Fruit fly (Drosophila melanogaster) whole organism, embryonic: Measurements from ENCODE around the gene ckd.

Experiments
- BEAF-32 ChIP-seq: fragments of 200-800 bp; sonication (Bioruptor generic); optimal IDR thresholded peaks from 3 replicates; lab custom pipeline; 2017; ENCODE audit warnings: missing biosample characterization, missing genetic modification characterization, mild to moderate bottlenecking, moderate library complexity, missing genetic modification reagents
- Bdp1 ChIP-seq: fragments of 200-800 bp; sonication (Bioruptor generic); optimal IDR thresholded peaks from 3 replicates; lab custom pipeline; 2016; ENCODE audit warnings: missing biosample characterization, missing genetic modification characterization
- CG10959 ChIP-seq: fragments of 200-800 bp; sonication (Bioruptor generic); IDR thresholded peaks from 2 replicates; pipeline ENCODE4 v1.3.6; 2022; ENCODE audit warnings: missing biosample characterization, missing genetic modification characterization
- CG12769 ChIP-seq: fragments of 200-800 bp; sonication (Bioruptor generic); optimal IDR thresholded peaks from 2 replicates; lab custom pipeline; 2019; ENCODE audit warnings: missing biosample characterization, mild to moderate bottlenecking, missing genetic modification characterization, moderate library complexity
- CG12942 ChIP-seq: fragments of 200-800 bp; sonication (Bioruptor generic); optimal IDR thresholded peaks from 3 replicates; lab custom pipeline; 2016; ENCODE audit warnings: missing biosample characterization, missing genetic modification characterization
- CG13296 ChIP-seq: fragments of 200-800 bp; sonication (Bioruptor generic); optimal IDR thresholded peaks from 3 replicates; lab custom pipeline; 2018; ENCODE audit warnings: missing biosample characterization, mild to moderate bottlenecking, missing genetic modification characterization
- CG15011 ChIP-seq: fragments of 200-800 bp; sonication (Bioruptor generic); optimal IDR thresholded peaks from 3 replicates; lab custom pipeline; 2018; ENCODE audit warnings: missing biosample characterization, mild to moderate bottlenecking, missing genetic modification characterization
- CG16779 ChIP-seq: fragments of 200-800 bp; sonication (Bioruptor generic); IDR thresholded peaks from 2 replicates; pipeline ENCODE4 v1.3.6; 2022; ENCODE audit warnings: missing biosample characterization, missing genetic modification characterization
- CG18476 ChIP-seq: fragments of 200-800 bp; sonication (Bioruptor generic); optimal IDR thresholded peaks from 2 replicates; lab custom pipeline; 2016; ENCODE audit warnings: missing biosample characterization, mild to moderate bottlenecking, missing genetic modification characterization
- CG18619 ChIP-seq: fragments of 200-800 bp; sonication (Bioruptor generic); optimal IDR thresholded peaks from 3 replicates; lab custom pipeline; 2017; ENCODE audit warnings: missing biosample characterization, mild to moderate bottlenecking, missing genetic modification characterization
- CG2712 ChIP-seq: fragments of 200-800 bp; optimal IDR thresholded peaks from 3 replicates; lab custom pipeline; 2019; ENCODE audit warnings: missing biosample characterization, mild to moderate bottlenecking, missing genetic modification characterization, moderate library complexity
- CG34376 ChIP-seq: fragments of 200-800 bp; sonication (Bioruptor generic); optimal IDR thresholded peaks from 2 replicates; lab custom pipeline; 2018; ENCODE audit warnings: missing biosample characterization, mild to moderate bottlenecking, missing genetic modification characterization
- CG4404 ChIP-seq: fragments of 200-800 bp; sonication (Bioruptor generic); IDR thresholded peaks from 2 replicates; pipeline ENCODE4 v1.3.6; 2022; ENCODE audit warnings: missing biosample characterization, missing genetic modification characterization
- CG5245 ChIP-seq: fragments of 200-800 bp; sonication (Bioruptor generic); optimal IDR thresholded peaks from 3 replicates; lab custom pipeline; 2016; ENCODE audit warnings: missing biosample characterization, missing genetic modification characterization
- CG6689 ChIP-seq: fragments of 200-800 bp; sonication (Bioruptor generic); IDR thresholded peaks from 2 replicates; pipeline ENCODE4 v1.3.6; 2022; ENCODE audit warnings: missing biosample characterization, missing genetic modification characterization
- CG6791 ChIP-seq: fragments of 200-800 bp; sonication (Bioruptor generic); IDR thresholded peaks from 3 replicates; pipeline ENCODE4 v1.3.6; 2022; ENCODE audit warnings: missing biosample characterization, missing genetic modification characterization; ENCODE audit not compliant: partially characterized antibody
- CG6813 ChIP-seq: fragments of 200-800 bp; sonication (Bioruptor generic); optimal IDR thresholded peaks from 2 replicates; lab custom pipeline; 2017; ENCODE audit warnings: missing biosample characterization, missing genetic modification characterization, mild to moderate bottlenecking, moderate library complexity, missing genetic modification reagents
- CG7372 ChIP-seq: fragments of 200-800 bp; sonication (Bioruptor generic); IDR thresholded peaks from 2 replicates; pipeline ENCODE4 v1.3.6; 2022; ENCODE audit warnings: missing biosample characterization, missing genetic modification characterization
- CG7745 ChIP-seq: fragments of 200-800 bp; sonication (Bioruptor generic); optimal IDR thresholded peaks from 2 replicates; lab custom pipeline; 2018; ENCODE audit warnings: missing biosample characterization, mild to moderate bottlenecking, missing genetic modification characterization, moderate library complexity
- CG8765 ChIP-seq: fragments of 200-800 bp; sonication (Bioruptor generic); IDR thresholded peaks from 2 replicates; pipeline ENCODE4 v1.3.6; 2022; ENCODE audit warnings: missing biosample characterization, missing genetic modification characterization
- CG9817 ChIP-seq: fragments of 200-800 bp; sonication (Bioruptor generic); optimal IDR thresholded peaks from 2 replicates; lab custom pipeline; 2018; ENCODE audit warnings: missing biosample characterization, mild to moderate bottlenecking, missing genetic modification characterization, moderate library complexity
- D19A ChIP-seq: fragments of 200-800 bp; optimal IDR thresholded peaks from 3 replicates; lab custom pipeline; 2019; ENCODE audit warnings: missing biosample characterization, mild to moderate bottlenecking, missing genetic modification characterization, moderate library complexity
- Dref ChIP-seq: fragments of 200-800 bp; sonication (Bioruptor generic); IDR thresholded peaks from 2 replicates; pipeline ENCODE4 v1.3.6; 2022; ENCODE audit warnings: missing biosample characterization, missing genetic modification characterization
- Fer1 ChIP-seq: fragments of 200-800 bp; sonication (Bioruptor generic); optimal IDR thresholded peaks from 2 replicates; lab custom pipeline; 2017; ENCODE audit warnings: missing biosample characterization, mild to moderate bottlenecking, missing genetic modification characterization
- GATAe ChIP-seq: fragments of 200-800 bp; sonication (Bioruptor generic); conservative IDR thresholded peaks from 2 replicates; pipeline ENCODE4 v1.3.6; 2022; ENCODE audit warnings: missing biosample characterization, missing genetic modification characterization
- Gug ChIP-seq: fragments of 200-800 bp; sonication (Bioruptor generic); IDR thresholded peaks from 4 replicates; pipeline ENCODE4 v1.3.6; 2022; ENCODE audit warnings: missing biosample characterization, missing genetic modification characterization
- HLH54F ChIP-seq: fragments of 200-800 bp; sonication (Bioruptor generic); optimal IDR thresholded peaks from 3 replicates; lab custom pipeline; 2016; ENCODE audit warnings: missing biosample characterization, missing genetic modification characterization
- Lpt ChIP-seq: fragments of >200 bp; optimal IDR thresholded peaks from 2 replicates; lab custom pipeline; 2018; ENCODE audit warnings: missing biosample characterization, missing genetic modification characterization
- MBD-R2 ChIP-seq: fragments of 200-800 bp; sonication (Bioruptor generic); IDR thresholded peaks from 2 replicates; pipeline ENCODE4 v1.3.6; 2022; ENCODE audit warnings: missing biosample characterization, missing genetic modification characterization
- NC2α ChIP-seq: fragments of 200-800 bp; sonication (Bioruptor generic); optimal IDR thresholded peaks from 2 replicates; lab custom pipeline; 2016; ENCODE audit warnings: missing biosample characterization, missing genetic modification characterization
- NC2β ChIP-seq: fragments of 200-800 bp; sonication (Bioruptor generic); optimal IDR thresholded peaks from 2 replicates; lab custom pipeline; 2016; ENCODE audit warnings: missing biosample characterization, missing genetic modification characterization
- PHDP ChIP-seq: fragments of 200-800 bp; sonication (Bioruptor generic); optimal IDR thresholded peaks from 3 replicates; lab custom pipeline; 2018; ENCODE audit warnings: missing biosample characterization, mild to moderate bottlenecking, missing genetic modification characterization, moderate library complexity
- Poxn ChIP-seq: fragments of 200-800 bp; sonication (Bioruptor generic); IDR thresholded peaks from 2 replicates; pipeline ENCODE4 v1.3.6; 2022; ENCODE audit warnings: missing biosample characterization, missing genetic modification characterization
- az2 ChIP-seq: fragments of 200-800 bp; sonication (Bioruptor generic); optimal IDR thresholded peaks from 3 replicates; lab custom pipeline; 2016; ENCODE audit warnings: missing biosample characterization, missing genetic modification characterization
- croc ChIP-seq: fragments of 200-800 bp; sonication (Bioruptor generic); conservative IDR thresholded peaks from 3 replicates; pipeline ENCODE4 v1.3.6; 2022; ENCODE audit warnings: missing biosample characterization, missing genetic modification characterization
- dmrt99B ChIP-seq: fragments of 200-800 bp; sonication (Bioruptor generic); optimal IDR thresholded peaks from 2 replicates; lab custom pipeline; 2018; ENCODE audit warnings: missing biosample characterization, mild to moderate bottlenecking, missing genetic modification characterization, moderate library complexity
- grau ChIP-seq: fragments of 200-800 bp; optimal IDR thresholded peaks from 3 replicates; lab custom pipeline; 2019; ENCODE audit warnings: missing biosample characterization, mild to moderate bottlenecking, missing genetic modification characterization, moderate library complexity
- gt ChIP-seq: fragments of 200-800 bp; sonication (Bioruptor generic); IDR thresholded peaks from 2 replicates; pipeline ENCODE4 v1.3.6; 2022; ENCODE audit warnings: missing biosample characterization, missing genetic modification characterization
- hkb ChIP-seq, 2 experiments: fragments of 200-800 bp in 1 of 2; fragments of >200 bp in 1 of 2; sonication (Bioruptor generic) in 1 of 2; IDR thresholded peaks in 1 of 2; optimal IDR thresholded peaks in 1 of 2; 2 replicates each; pipeline versions ENCODE4 v1.3.6 to Lab custom; 2017 to 2022; ENCODE audit warnings: missing biosample characterization in 1 of 2, missing genetic modification characterization in 1 of 2
- knrl ChIP-seq: fragments of 200-800 bp; sonication (Bioruptor generic); IDR thresholded peaks from 3 replicates; pipeline ENCODE4 v1.3.6; 2022; ENCODE audit warnings: missing biosample characterization, missing genetic modification characterization; ENCODE audit not compliant: partially characterized antibody
- lilli ChIP-seq: fragments of 200-800 bp; sonication (Bioruptor generic); optimal IDR thresholded peaks from 3 replicates; lab custom pipeline; 2016; ENCODE audit warnings: missing biosample characterization, missing genetic modification characterization
- otp ChIP-seq: fragments of 200-800 bp; sonication (Bioruptor generic); IDR thresholded peaks from 3 replicates; pipeline ENCODE4, ENCODE4 v1.3.6; 2022; ENCODE audit warnings: missing biosample characterization, missing genetic modification characterization
- pfk ChIP-seq: fragments of 200-800 bp; sonication (Bioruptor generic); optimal IDR thresholded peaks from 2 replicates; lab custom pipeline; 2018; ENCODE audit warnings: missing biosample characterization, mild to moderate bottlenecking, missing genetic modification characterization, moderate library complexity
- psq ChIP-seq: fragments of 200-800 bp; sonication (Bioruptor generic); optimal IDR thresholded peaks from 2 replicates; lab custom pipeline; 2017; ENCODE audit warnings: missing biosample characterization, missing genetic modification characterization
- run ChIP-seq: fragments of 200-800 bp; sonication (Bioruptor generic); optimal IDR thresholded peaks from 3 replicates; lab custom pipeline; 2018; ENCODE audit warnings: missing biosample characterization, mild to moderate bottlenecking, missing genetic modification characterization
- sens-2 ChIP-seq: fragments of 200-800 bp; sonication (Bioruptor generic); IDR thresholded peaks from 2 replicates; pipeline ENCODE4 v1.3.6; 2022; ENCODE audit warnings: missing biosample characterization, missing genetic modification characterization
- sima ChIP-seq: fragments of 200-800 bp; sonication (Bioruptor generic); optimal IDR thresholded peaks from 2 replicates; lab custom pipeline; 2016; ENCODE audit warnings: missing biosample characterization, missing genetic modification characterization
- ssp ChIP-seq: fragments of 200-800 bp; sonication (Bioruptor generic); IDR thresholded peaks from 2 replicates; pipeline ENCODE4 v1.3.6; 2022; ENCODE audit warnings: missing biosample characterization, missing genetic modification characterization
- vfl ChIP-seq: fragments of 200-800 bp; sonication (Bioruptor generic); optimal IDR thresholded peaks from 2 replicates; lab custom pipeline; 2016; ENCODE audit warnings: missing biosample characterization, missing genetic modification characterization
- z ChIP-seq: fragments of 200-800 bp; sonication (Bioruptor generic); IDR thresholded peaks from 3 replicates; pipeline ENCODE4 v1.3.6; 2022; ENCODE audit warnings: missing biosample characterization, missing genetic modification characterization
- zen2 ChIP-seq: fragments of 200-800 bp; sonication (Bioruptor generic); IDR thresholded peaks from 3 replicates; pipeline ENCODE4 v1.3.6; 2022; ENCODE audit warnings: missing biosample characterization, missing genetic modification characterization; ENCODE audit not compliant: partially characterized antibody

Gene ckd

DNA sequence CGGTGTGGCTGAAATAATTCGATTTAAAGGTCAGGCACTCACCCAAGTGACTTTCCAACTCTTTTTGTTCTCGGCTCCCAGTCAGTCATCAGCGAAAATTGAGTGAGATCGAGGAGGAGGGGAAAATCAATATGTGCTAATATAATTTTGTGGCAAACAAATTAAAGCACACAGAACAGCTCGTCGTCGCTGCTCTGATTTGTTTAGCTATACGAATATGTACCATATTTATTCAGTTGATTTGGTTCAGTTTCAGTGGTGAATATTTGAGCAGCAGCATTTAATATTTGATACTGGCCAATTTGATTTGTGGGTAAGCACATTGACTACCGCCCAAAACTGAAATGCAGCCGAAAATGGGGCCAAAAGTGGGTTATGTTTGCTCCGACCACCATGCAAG lies 47.8 kb downstream of the ckd start (continued):
- TF ChIP-seq zen2 (GFP tag; lab: Robert Waterston, UW) (no peak), lilli (GFP tag; lab: Kevin White, UChicago) (peak; percentile 7), HLH54F (GFP tag; lab: Kevin White, UChicago) (peak; percentile 9), sima (GFP tag; lab: Kevin White, UChicago) (no peak), CG12769 (tag; lab: Kevin White, UChicago) (peak; percentile 75), CG7372 (GFP tag; lab: Robert Waterston, UW) (no peak), dmrt99B (tag; lab: Kevin White, UChicago) (no peak), NC2α (GFP tag; lab: Kevin White, UChicago) (no peak), vfl (GFP tag; lab: Kevin White, UChicago) (no peak), pfk (GFP tag; lab: Kevin White, UChicago) (no peak), z (GFP tag; lab: Robert Waterston, UW) (peak; percentile 58; the same call in 2 of the 3 replicates), Lpt (GFP tag; lab: Kevin White, UChicago) (no peak), D19A (tag; lab: Kevin White, UChicago) (no peak), grau (tag; lab: Kevin White, UChicago) (peak; percentile 25), psq (no peak), CG12942 (GFP tag; lab: Kevin White, UChicago) (peak; percentile 4), CG6791 (no peak), gt (GFP tag; lab: Robert Waterston, UW) (no peak), CG34376 (GFP tag; lab: Kevin White, UChicago) (no peak), CG18619 (peak; percentile 28), CG4404 (GFP tag; lab: Robert Waterston, UW) (no peak), PHDP (tag; lab: Kevin White, UChicago) (peak; percentile 79), run (no peak), sens-2 (no peak), Dref (no peak), CG13296 (GFP tag; lab: Kevin White, UChicago) (no peak), Poxn (GFP tag; lab: Robert Waterston, UW) (no peak), CG15011 (no peak), CG7745 (tag; lab: Kevin White, UChicago) (no peak), knrl (GFP tag; lab: Robert Waterston, UW) (no peak), az2 (GFP tag; lab: Kevin White, UChicago) (no peak), croc (GFP tag; lab: Robert Waterston, UW) (no peak), NC2β (GFP tag; lab: Kevin White, UChicago) (peak; percentile 45), CG18476 (GFP tag; lab: Kevin White, UChicago) (no peak), Bdp1 (GFP tag; lab: Kevin White, UChicago) (peak; percentile 23), Fer1 (GFP tag; lab: Kevin White, UChicago) (no peak), CG8765 (no peak), CG6689 (GFP tag; lab: Robert Waterston, UW) (no peak), MBD-R2 (GFP tag; lab: Robert Waterston, UW) (no peak), CG16779 (GFP tag; lab: Robert Waterston, UW) (no peak), hkb (optimal IDR thresholded peaks at IDR 0.05; lab: Kevin White, UChicago) (no peak), hkb (GFP tag; IDR thresholded peaks at IDR 0.05; lab: Robert Waterston, UW) (no peak), CG6813 (peak; percentile 67), Gug (GFP tag; lab: Robert Waterston, UW) (no peak), CG9817 (tag; lab: Kevin White, UChicago) (no peak), ssp (GFP tag; lab: Robert Waterston, UW) (no peak), otp (no peak), CG5245 (GFP tag; lab: Kevin White, UChicago) (peak; percentile 13), CG10959 (no peak; the same call in 1 of the 2 replicates), GATAe (no peak), CG2712 (tag; lab: Kevin White, UChicago) (no peak), BEAF-32 (GFP tag; lab: Kevin White, UChicago) (no peak)
